Worm (Caenorhabditis elegans): ENCODE results near the gene ZC155.2.

The ZC155.2 gene

ce11 chrIII:5267217-5267906 is 48.6 kb downstream of the ZC155.2 start, which contains the start of gene ZC395.5:
ZC395.5 (plus strand) TSS chrIII:5267848.
- no peak for TF ChIP-seq sptf-1 (tag; optimal IDR thresholded peaks at IDR 0.05)
- TF ChIP-seq zip-8 (tag; optimal IDR thresholded peaks at IDR 0.05): peak; percentile 11

DNA sequence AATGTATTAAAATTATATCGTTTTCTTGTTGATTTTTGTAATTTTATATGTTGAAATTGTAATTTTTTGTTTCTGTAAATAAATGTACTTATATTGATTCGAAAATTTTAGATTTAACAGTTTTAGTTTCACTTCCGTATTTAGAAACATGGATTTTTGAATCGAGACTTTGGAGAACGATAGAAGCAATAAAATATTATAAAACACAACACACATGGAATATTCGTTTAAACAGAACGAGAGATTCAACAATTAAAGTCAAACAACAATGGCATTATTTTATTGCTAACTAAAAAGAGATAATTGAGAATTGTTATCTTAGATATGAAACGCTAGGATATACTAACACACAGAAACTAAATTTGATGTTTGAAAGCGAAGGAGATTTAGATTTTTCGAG is 49.7 kb downstream of the ZC155.2 start:
- TF ChIP-seq nhr-76 (tag; optimal IDR thresholded peaks at IDR 0.05): no peak
- no peak for TF ChIP-seq blmp-1 (tag; optimal IDR thresholded peaks at IDR 0.05)
- TF ChIP-seq nhr-237 (tag; optimal IDR thresholded peaks at IDR 0.05): no peak
- no peak for TF ChIP-seq pha-4 (tag; optimal IDR thresholded peaks at IDR 0.05)
- no peak for TF ChIP-seq bed-3 (GFP tag; optimal IDR thresholded peaks at IDR 0.05)
- no peak for TF ChIP-seq mab-5 (tag; optimal IDR thresholded peaks at IDR 0.05)
- TF ChIP-seq ceh-83 (GFP tag; optimal IDR thresholded peaks at IDR 0.05): no peak
- no peak for TF ChIP-seq unc-39 (tag; optimal IDR thresholded peaks at IDR 0.05)
- no peak for TF ChIP-seq ceh-43 (GFP tag; optimal IDR thresholded peaks at IDR 0.05)
- no peak for TF ChIP-seq drap-1 (GFP tag; optimal IDR thresholded peaks at IDR 0.05)
- no peak for TF ChIP-seq ceh-39 (tag; optimal IDR thresholded peaks at IDR 0.05)
- TF ChIP-seq lin-13 (tag; optimal IDR thresholded peaks at IDR 0.05): no peak
- TF ChIP-seq ztf-11 (tag; optimal IDR thresholded peaks at IDR 0.05): no peak
- no peak for TF ChIP-seq sptf-1 (tag; optimal IDR thresholded peaks at IDR 0.05)
- no peak for TF ChIP-seq elt-3 (tag; optimal IDR thresholded peaks at IDR 0.05)
- no peak for TF ChIP-seq elt-1 (tag; optimal IDR thresholded peaks at IDR 0.05; ENCODE audit: borderline replicate concordance, insufficient read depth)
- TF ChIP-seq lsy-2 (tag; optimal IDR thresholded peaks at IDR 0.05): no peak
- TF ChIP-seq cnd-1 (tag; optimal IDR thresholded peaks at IDR 0.05): no peak
- no peak for TF ChIP-seq nhr-2 (tag; optimal IDR thresholded peaks at IDR 0.05)
